2 worm cellular contexts compared by ENCODE assay signal in the genomic region with DNA sequence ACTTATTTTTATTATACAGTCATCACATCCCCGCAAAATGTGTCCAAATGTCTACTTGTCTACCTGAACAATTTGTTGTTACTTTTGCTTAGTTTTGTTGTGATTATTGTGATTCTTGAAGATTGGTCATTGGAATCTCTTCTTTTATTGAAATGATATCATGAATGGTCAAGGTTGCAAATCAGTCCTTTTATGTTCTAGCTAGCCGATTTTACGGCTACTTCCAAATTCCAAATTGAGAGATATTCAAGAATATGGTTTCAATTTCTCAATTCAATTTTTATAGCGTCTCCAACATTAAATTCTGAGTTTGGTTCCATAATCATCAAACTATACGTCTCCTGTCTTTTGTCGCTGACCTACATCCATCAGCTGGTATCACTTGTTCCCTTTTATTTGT.
A peak's percentile ranks its signal among the peaks of the same experiment; 100 is the strongest.
TF ChIP-seq lines count a peak whose summit lies in the region.

No protein-coding gene starts in this region.

TF ChIP-seq in whole organism, L1 larva, 84 proteins besides CTCF, POLR2A, EP300 and RAD21:
- TF ChIP-seq nhr-85 (tag; lab: Kevin White, UChicago) (peak; percentile 66), lin-35 (GFP tag; optimal IDR thresholded peaks at IDR 0.05; lab: Kevin White, UChicago) (no peak)

TF ChIP-seq in whole organism, L4 larva, 104 proteins besides CTCF, POLR2A, EP300 and RAD21:
- TF ChIP-seq aha-1 (tag; lab: Kevin White, UChicago) (peak; percentile 82), set-16 (GFP tag; IDR thresholded peaks at IDR 0.05; lab: Robert Waterston, UW) (no peak)
